Worm (Caenorhabditis elegans): ENCODE results near the gene F47B10.4.

The F47B10.4 gene

DNA sequence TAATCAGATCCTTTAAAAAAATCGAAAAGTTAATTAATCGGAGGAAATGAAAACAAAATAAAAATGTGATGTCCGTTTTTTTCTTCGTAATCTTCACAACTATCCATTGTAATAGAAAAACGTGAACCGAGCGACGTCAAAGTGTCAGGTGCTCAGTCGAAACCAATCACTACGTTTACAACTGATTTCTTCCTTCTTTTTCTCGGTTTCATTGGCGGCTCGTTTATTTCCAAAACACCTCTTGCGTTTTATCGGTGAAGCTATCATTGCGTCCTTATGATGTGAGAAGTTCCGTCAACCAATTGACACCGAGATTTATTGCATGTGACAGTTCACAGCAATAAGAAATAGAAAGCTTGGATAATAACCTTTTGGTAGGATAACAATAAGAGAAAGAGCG, 37.8 kb upstream of the F47B10.4 start (continued):
- TF ChIP-seq fos-1 (tag; optimal IDR thresholded peaks at IDR 0.05) (no peak), hlh-17 (GFP tag; optimal IDR thresholded peaks at IDR 0.05; ENCODE audit: borderline replicate concordance) (no peak), rnt-1 (tag; optimal IDR thresholded peaks at IDR 0.05) (peak; percentile 80), lin-15B (tag; optimal IDR thresholded peaks at IDR 0.05) (no peak), mdl-1 (tag; optimal IDR thresholded peaks at IDR 0.05) (no peak), fkh-8 (tag; optimal IDR thresholded peaks at IDR 0.05) (no peak), nhr-28 (tag; optimal IDR thresholded peaks at IDR 0.05) (no peak), ceh-63 (GFP tag; optimal IDR thresholded peaks at IDR 0.05) (no peak), swsn-7 (tag; optimal IDR thresholded peaks at IDR 0.05) (no peak)

DNA sequence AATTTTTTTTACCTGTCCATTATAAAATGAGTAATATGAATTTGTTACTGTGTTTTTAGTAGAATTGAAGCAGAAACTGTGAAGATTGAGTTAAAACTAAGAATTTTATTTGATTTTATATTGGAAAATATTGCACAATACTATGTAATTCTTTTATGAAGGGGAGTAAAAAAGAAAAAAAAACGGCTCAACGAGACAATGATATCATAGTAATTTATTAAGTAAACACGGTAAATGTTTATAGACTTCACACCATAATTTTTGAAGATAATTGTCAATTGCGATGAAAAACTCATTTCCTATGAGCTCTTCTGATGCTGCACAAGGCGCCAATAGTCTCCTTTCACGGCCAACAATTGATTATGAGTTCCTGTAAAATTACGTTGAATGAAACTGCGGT, 31.9 kb upstream of the F47B10.4 start, which contains the start of gene pgp-5:
Gene pgp-5, minus strand, starts transcription at position 87 of the 400 bp plus-strand sequence.
- TF ChIP-seq mep-1 (tag; optimal IDR thresholded peaks at IDR 0.05) (no peak), rnt-1 (tag; optimal IDR thresholded peaks at IDR 0.05) (no peak), nhr-76 (tag; optimal IDR thresholded peaks at IDR 0.05) (no peak), unc-86 (tag; optimal IDR thresholded peaks at IDR 0.05) (no peak), hlh-4 (tag; optimal IDR thresholded peaks at IDR 0.05) (no peak)

DNA sequence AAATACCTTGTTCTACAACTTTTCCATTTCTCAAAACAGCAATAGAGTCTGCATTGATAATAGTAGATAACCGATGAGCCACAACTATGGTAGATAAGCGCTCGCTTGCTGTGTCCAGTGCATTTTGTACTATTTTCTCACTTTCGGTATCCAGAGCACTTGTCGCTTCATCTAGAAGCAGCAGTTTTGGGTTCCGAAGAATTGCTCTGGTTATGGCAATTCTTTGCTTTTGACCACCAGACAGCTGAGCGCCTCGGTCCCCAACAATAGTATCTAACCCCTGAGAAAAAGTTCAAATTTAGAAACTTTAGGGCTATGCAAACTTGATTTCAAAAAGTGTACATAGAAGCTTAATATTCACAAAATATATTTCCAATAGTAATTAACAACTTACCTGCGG, 31.4 kb upstream of the F47B10.4 start:
- TF ChIP-seq lin-13 (GFP tag; optimal IDR thresholded peaks at IDR 0.05) (no peak), sup-37 (GFP tag; optimal IDR thresholded peaks at IDR 0.05) (no peak), egl-13 (tag; optimal IDR thresholded peaks at IDR 0.05) (no peak), fos-1 (tag; optimal IDR thresholded peaks at IDR 0.05) (no peak), unc-30 (tag; optimal IDR thresholded peaks at IDR 0.05) (no peak), lsy-2 (tag; optimal IDR thresholded peaks at IDR 0.05) (no peak), isw-1 (GFP tag; IDR thresholded peaks at IDR 0.05) (no peak), egl-27 (tag; optimal IDR thresholded peaks at IDR 0.05) (no peak), vab-15 (tag; optimal IDR thresholded peaks at IDR 0.05) (no peak)

DNA sequence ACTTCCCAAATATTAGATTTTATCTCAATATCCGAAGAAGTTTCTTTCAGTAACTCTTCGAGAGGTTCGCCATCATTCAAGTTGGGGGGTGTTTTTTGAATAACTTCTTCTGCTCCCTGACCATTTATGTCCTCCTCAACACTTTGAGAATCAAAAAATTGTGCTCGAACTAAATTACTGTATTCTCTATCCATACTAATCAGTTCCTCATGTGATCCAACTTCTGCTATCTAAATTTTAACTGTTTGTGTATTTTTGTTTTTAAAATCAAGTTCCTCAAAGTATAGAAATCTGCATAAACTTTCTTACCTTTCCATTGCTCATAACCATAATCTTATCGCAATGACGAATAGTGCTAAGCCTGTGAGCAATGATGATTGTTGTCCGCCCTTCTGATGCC, 29.4 kb upstream of the F47B10.4 start:
- no peak for TF ChIP-seq sptf-1 (tag; optimal IDR thresholded peaks at IDR 0.05)
- no peak for TF ChIP-seq efl-1 (optimal IDR thresholded peaks at IDR 0.05)
- TF ChIP-seq efl-1 (GFP tag; optimal IDR thresholded peaks at IDR 0.05 in 1 of 2) = peak in 1 of 2 experiments; percentile 33
- no peak for TF ChIP-seq ceh-90 (tag; optimal IDR thresholded peaks at IDR 0.05)
- TF ChIP-seq egl-13 (tag; optimal IDR thresholded peaks at IDR 0.05) = no peak
- TF ChIP-seq C16A3.4 (tag; optimal IDR thresholded peaks at IDR 0.05) = no peak

DNA sequence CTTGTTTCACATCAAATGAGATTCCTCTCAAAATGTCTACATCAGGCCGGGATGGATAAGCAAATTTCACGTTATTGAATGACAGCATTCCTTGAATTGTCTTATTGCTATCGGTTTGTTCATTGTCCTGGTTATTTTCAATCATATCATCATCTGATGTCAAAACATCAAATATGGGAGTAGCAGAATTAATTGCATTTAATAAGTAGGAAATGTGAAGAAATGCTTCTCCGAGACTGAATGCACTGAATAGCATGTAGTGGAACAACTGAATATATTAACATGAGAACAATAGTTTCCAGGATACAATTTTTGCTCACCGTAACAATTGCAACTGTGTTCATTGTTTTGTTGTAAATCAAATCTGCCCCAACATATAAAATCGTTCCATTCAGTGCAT, 28.5 kb upstream of the F47B10.4 start:
- TF ChIP-seq pax-3 (tag; optimal IDR thresholded peaks at IDR 0.05) (no peak), mep-1 (tag; optimal IDR thresholded peaks at IDR 0.05) (no peak), ces-1 (GFP tag; optimal IDR thresholded peaks at IDR 0.05) (no peak), unc-98 (GFP tag; IDR thresholded peaks at IDR 0.05) (no peak), unc-86 (tag; optimal IDR thresholded peaks at IDR 0.05) (no peak), hpl-2 (GFP tag; optimal IDR thresholded peaks at IDR 0.05) (no peak)

DNA sequence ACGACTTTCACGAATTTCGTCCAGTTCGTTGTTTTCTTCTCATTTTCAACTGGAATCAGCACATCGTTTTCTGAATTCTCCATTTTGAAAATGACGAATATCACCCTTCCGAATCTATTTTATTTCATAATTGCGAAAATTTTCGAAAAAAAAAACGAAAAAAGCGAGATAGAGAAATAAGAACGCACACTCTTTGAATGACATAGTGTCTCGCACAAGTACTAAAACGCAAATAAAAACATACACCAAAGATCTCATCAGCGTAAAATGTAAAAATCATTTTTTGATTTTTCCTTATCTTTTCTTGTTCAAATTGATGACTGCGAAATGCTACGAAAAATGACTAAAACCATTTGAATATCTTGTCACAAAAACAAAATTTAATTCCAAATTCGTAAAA, 26.7 kb upstream of the F47B10.4 start, which contains the start of gene pgp-8:
Gene pgp-8, minus strand, starts transcription at position 101 of the 400 bp plus-strand sequence.
- TF ChIP-seq nhr-47 (tag; optimal IDR thresholded peaks at IDR 0.05) (no peak), aly-2 (tag; optimal IDR thresholded peaks at IDR 0.05) (no peak), nhr-85 (tag) (peak; percentile 30), ama-1 (optimal IDR thresholded peaks at IDR 0.05) (no peak)

All from whole organism, L1 larva.